Fruit fly (Drosophila melanogaster) whole organism, prepupa: ENCODE measurements around the gene CG13403.

Experiments
- CG10631 ChIP-seq: fragments of 200-800 bp; sonication (Bioruptor generic); optimal IDR thresholded peaks from 2 replicates; lab custom pipeline; 2016; ENCODE audit warnings: missing biosample characterization, missing genetic modification characterization
- CG10669 ChIP-seq: fragments of 200-800 bp; sonication (Bioruptor generic); optimal IDR thresholded peaks from 3 replicates; lab custom pipeline; 2018; ENCODE audit warnings: missing biosample characterization, mild to moderate bottlenecking, missing genetic modification characterization, moderate library complexity
- CG11294 ChIP-seq: fragments of 200-800 bp; sonication (Bioruptor generic); IDR thresholded peaks from 2 replicates; pipeline ENCODE4 v1.3.6; 2022; ENCODE audit warnings: missing biosample characterization, missing genetic modification characterization
- CG15336 ChIP-seq: fragments of 200-800 bp; sonication (Bioruptor generic); IDR thresholded peaks from 2 replicates; pipeline ENCODE4 v1.3.6; 2022; ENCODE audit warnings: missing biosample characterization, missing genetic modification characterization
- CG1621 ChIP-seq: fragments of 200-800 bp; sonication (Bioruptor generic); optimal IDR thresholded peaks from 3 replicates; lab custom pipeline; 2018; ENCODE audit warnings: missing biosample characterization, mild to moderate bottlenecking, missing genetic modification characterization
- CG32006 ChIP-seq: fragments of 200-800 bp; sonication (Bioruptor generic); optimal IDR thresholded peaks from 3 replicates; lab custom pipeline; 2017; ENCODE audit warnings: missing biosample characterization, mild to moderate bottlenecking, missing genetic modification characterization
- CG34406 ChIP-seq: fragments of 200-800 bp; sonication (Bioruptor generic); optimal IDR thresholded peaks from 3 replicates; lab custom pipeline; 2016; ENCODE audit warnings: missing biosample characterization, missing genetic modification characterization
- CG3919 ChIP-seq: fragments of 200-800 bp; sonication (Bioruptor generic); optimal IDR thresholded peaks from 3 replicates; lab custom pipeline; 2016; ENCODE audit warnings: missing biosample characterization, missing genetic modification characterization
- CG4318 ChIP-seq: fragments of 200-800 bp; sonication (Bioruptor generic); optimal IDR thresholded peaks from 3 replicates; lab custom pipeline; 2017; ENCODE audit warnings: missing biosample characterization, mild to moderate bottlenecking, missing genetic modification characterization
- CG6163 ChIP-seq: fragments of 200-800 bp; sonication (Bioruptor generic); IDR thresholded peaks from 3 replicates; pipeline ENCODE4 v1.3.6; 2022; ENCODE audit warnings: missing biosample characterization, missing genetic modification characterization
- CG6276 ChIP-seq: fragments of 200-800 bp; sonication (Bioruptor generic); optimal IDR thresholded peaks from 2 replicates; lab custom pipeline; 2017; ENCODE audit warnings: missing biosample characterization, mild to moderate bottlenecking, missing genetic modification characterization
- CG6808 ChIP-seq: fragments of 200-800 bp; sonication (Bioruptor generic); optimal IDR thresholded peaks from 3 replicates; lab custom pipeline; 2017; ENCODE audit warnings: missing biosample characterization, missing genetic modification characterization, mild to moderate bottlenecking, moderate library complexity, missing genetic modification reagents
- CG8119 ChIP-seq: fragments of 200-800 bp; sonication (Bioruptor generic); IDR thresholded peaks from 3 replicates; pipeline ENCODE4 v1.3.6; 2022; ENCODE audit warnings: missing biosample characterization, missing genetic modification characterization
- CG9139 ChIP-seq: fragments of 200-800 bp; sonication (Bioruptor generic); optimal IDR thresholded peaks from 3 replicates; lab custom pipeline; 2017; ENCODE audit warnings: missing biosample characterization, mild to moderate bottlenecking, missing genetic modification characterization
- Eip75B ChIP-seq: fragments of 200-800 bp; sonication (Bioruptor generic); optimal IDR thresholded peaks from 3 replicates; lab custom pipeline; 2016; ENCODE audit warnings: missing biosample characterization, missing genetic modification characterization
- Eip78C ChIP-seq: fragments of 200-800 bp; sonication (Bioruptor generic); peaks from one replicate; lab custom pipeline; 2016; ENCODE audit warnings: missing biosample characterization, missing genetic modification characterization
- Gug ChIP-seq: fragments of 200-800 bp; sonication (Bioruptor generic); IDR thresholded peaks from 2 replicates; pipeline ENCODE4 v1.3.6; 2022; ENCODE audit warnings: missing biosample characterization, missing genetic modification characterization
- Hr4 ChIP-seq: fragments of 200-800 bp; sonication (Bioruptor generic); optimal IDR thresholded peaks from 3 replicates; lab custom pipeline; 2016; ENCODE audit warnings: missing biosample characterization, missing genetic modification characterization
- Lpt ChIP-seq: fragments of 200-800 bp; sonication (Bioruptor generic); optimal IDR thresholded peaks from 3 replicates; lab custom pipeline; 2016; ENCODE audit warnings: missing biosample characterization, missing genetic modification characterization
- OdsH ChIP-seq: fragments of 200-800 bp; sonication (Bioruptor generic); optimal IDR thresholded peaks from 3 replicates; lab custom pipeline; 2016; ENCODE audit warnings: missing biosample characterization, missing genetic modification characterization
- Smox ChIP-seq: fragments of 200-800 bp; sonication (Bioruptor generic); optimal IDR thresholded peaks from 3 replicates; lab custom pipeline; 2016; ENCODE audit warnings: missing biosample characterization, missing genetic modification characterization
- Sox102F ChIP-seq: fragments of 200-800 bp; sonication (Bioruptor generic); optimal IDR thresholded peaks from 2 replicates; lab custom pipeline; 2016; ENCODE audit warnings: missing biosample characterization, mild to moderate bottlenecking, missing genetic modification characterization
- Sox14 ChIP-seq: fragments of 200-800 bp; sonication (Bioruptor generic); optimal IDR thresholded peaks from 3 replicates; lab custom pipeline; 2016; ENCODE audit warnings: missing biosample characterization, missing genetic modification characterization
- achi ChIP-seq: fragments of 200-800 bp; sonication (Bioruptor generic); optimal IDR thresholded peaks from 3 replicates; lab custom pipeline; 2016; ENCODE audit warnings: missing biosample characterization, missing genetic modification characterization
- acj6 ChIP-seq: fragments of 200-800 bp; sonication (Bioruptor generic); optimal IDR thresholded peaks from 3 replicates; lab custom pipeline; 2016; ENCODE audit warnings: missing biosample characterization, missing genetic modification characterization
- dac ChIP-seq: fragments of 200-800 bp; sonication (Bioruptor generic); optimal IDR thresholded peaks from 2 replicates; lab custom pipeline; 2017; ENCODE audit warnings: missing biosample characterization, mild to moderate bottlenecking, missing genetic modification characterization
- dsx ChIP-seq: fragments of 200-800 bp; optimal IDR thresholded peaks from 3 replicates; lab custom pipeline; 2019; ENCODE audit warnings: missing biosample characterization, mild to moderate bottlenecking, missing genetic modification characterization, moderate library complexity; ENCODE audit not compliant: poor library complexity, severe bottlenecking
- eg ChIP-seq: fragments of 200-800 bp; sonication (Bioruptor generic); IDR thresholded peaks from 3 replicates; pipeline ENCODE4 v1.3.6; 2022; ENCODE audit warnings: missing biosample characterization, missing genetic modification characterization
- fd59A ChIP-seq: fragments of 200-800 bp; sonication (Bioruptor generic); optimal IDR thresholded peaks from 2 replicates; lab custom pipeline; 2017; ENCODE audit warnings: missing biosample characterization, mild to moderate bottlenecking, missing genetic modification characterization, missing genetic modification reagents
- fkh ChIP-seq: fragments of 200-800 bp; sonication (Bioruptor generic); optimal IDR thresholded peaks from 3 replicates; lab custom pipeline; 2017; ENCODE audit warnings: missing biosample characterization, mild to moderate bottlenecking, missing genetic modification characterization, moderate library complexity
- net ChIP-seq: fragments of 200-800 bp; sonication (Bioruptor generic); optimal IDR thresholded peaks from 3 replicates; lab custom pipeline; 2016; ENCODE audit warnings: missing biosample characterization, missing genetic modification characterization
- pdm3 ChIP-seq: fragments of 200-800 bp; sonication (Bioruptor generic); optimal IDR thresholded peaks from 3 replicates; lab custom pipeline; 2016; ENCODE audit warnings: missing biosample characterization, missing genetic modification characterization
- salr ChIP-seq, 2 experiments: fragments of 200-800 bp; sonication (Bioruptor generic); optimal IDR thresholded peaks; 3 replicates each; lab custom pipeline; 2016 to 2018; ENCODE audit warnings: missing biosample characterization in 2 of 2, missing genetic modification characterization in 2 of 2, mild to moderate bottlenecking in 1 of 2
- ss ChIP-seq, 2 experiments: fragments of 200-800 bp; sonication (Bioruptor generic); optimal IDR thresholded peaks; 2 replicates in 1 of 2; 3 replicates in 1 of 2; lab custom pipeline; 2017 to 2018; ENCODE audit warnings: mild to moderate bottlenecking in 2 of 2, missing biosample characterization in 2 of 2, missing genetic modification characterization in 2 of 2, moderate library complexity in 1 of 2
- svp ChIP-seq: fragments of 200-800 bp; sonication (Bioruptor generic); peaks from one replicate; lab custom pipeline; 2016; ENCODE audit warnings: missing biosample characterization, missing genetic modification characterization

CG13403 gene

dm6 chrX:14214505-14215449 is 23.0 kb upstream of the CG13403 start (continued):
- TF ChIP-seq CG3919 (GFP tag; lab: Kevin White, UChicago) (peak; percentile 61), Smox (GFP tag; lab: Kevin White, UChicago) (no peak), net (GFP tag; lab: Kevin White, UChicago) (peak; percentile 16), Eip75B (GFP tag; lab: Kevin White, UChicago) (no peak), CG11294 (peak; percentile 85)

dm6 chrX:14213509-14214154 is 21.8 kb upstream of the CG13403 start:
- TF ChIP-seq dac (GFP tag; lab: Kevin White, UChicago), result peak; percentile 55
- peak; percentile 30 for TF ChIP-seq pdm3 (GFP tag; lab: Kevin White, UChicago)
- peak; percentile 18 for TF ChIP-seq fkh (GFP tag; lab: Kevin White, UChicago)
- no peak for TF ChIP-seq CG10669 (GFP tag; lab: Kevin White, UChicago)
- TF ChIP-seq achi (GFP tag; lab: Kevin White, UChicago), result peak; percentile 25
- TF ChIP-seq CG6276, result peak; percentile 51
- TF ChIP-seq CG10631 (GFP tag; lab: Kevin White, UChicago), result peak; percentile 12
- TF ChIP-seq acj6 (GFP tag; lab: Kevin White, UChicago), result peak; percentile 30
- peak; percentile 16 for TF ChIP-seq Eip75B (GFP tag; lab: Kevin White, UChicago)
- TF ChIP-seq CG8119 (GFP tag; lab: Robert Waterston, UW), result peak; percentile 54; the same call in 2 of the 3 replicates
- peak; percentile 77 for TF ChIP-seq CG32006 (GFP tag; lab: Kevin White, UChicago)
- TF ChIP-seq fd59A (GFP tag; lab: Kevin White, UChicago), result no peak
- peak in 1 of 2 experiments; percentile 30 for TF ChIP-seq salr (GFP tag; optimal IDR thresholded peaks at IDR 0.05; lab: Kevin White, UChicago)
- no peak for TF ChIP-seq CG9139
- no peak for TF ChIP-seq CG34406 (GFP tag; lab: Kevin White, UChicago)
- TF ChIP-seq Sox102F, result no peak
- peak; percentile 71 for TF ChIP-seq Hr4 (GFP tag; lab: Kevin White, UChicago)
- TF ChIP-seq net (GFP tag; lab: Kevin White, UChicago), result peak; percentile 5
- TF ChIP-seq Eip78C (GFP tag; lab: Kevin White, UChicago), result peak; percentile 77
- TF ChIP-seq Sox14, result peak; percentile 2
- peak; percentile 72 for TF ChIP-seq eg (GFP tag; lab: Robert Waterston, UW)
- no peak for TF ChIP-seq dsx (GFP tag; lab: Kevin White, UChicago)
- TF ChIP-seq OdsH (GFP tag; lab: Kevin White, UChicago), result peak; percentile 42
- peak; percentile 34 for TF ChIP-seq Lpt (GFP tag; lab: Kevin White, UChicago)
- peak; percentile 39 for TF ChIP-seq CG3919 (GFP tag; lab: Kevin White, UChicago)
- no peak for TF ChIP-seq Gug (GFP tag; lab: Robert Waterston, UW)
- TF ChIP-seq CG6808 (GFP tag; lab: Kevin White, UChicago), result peak; percentile 51
- TF ChIP-seq CG4318, result peak; percentile 59
- TF ChIP-seq CG15336 (GFP tag; lab: Robert Waterston, UW), result peak; percentile 66

dm6 chrX:14212147-14212792 is 20.5 kb upstream of the CG13403 start:
- peak; percentile 47 for TF ChIP-seq svp (GFP tag; lab: Kevin White, UChicago)
- peak; percentile 38 for TF ChIP-seq CG9139
- TF ChIP-seq CG6163 (GFP tag; lab: Robert Waterston, UW), result 0 out of 3 replicates have a peak, but pooled peaks have one; percentile 42
- TF ChIP-seq eg (GFP tag; lab: Robert Waterston, UW), result peak; percentile 18; the same call in 1 of the 3 replicates
- TF ChIP-seq ss (GFP tag; optimal IDR thresholded peaks at IDR 0.05; lab: Kevin White, UChicago), result peak; percentile 23 to 48
- TF ChIP-seq CG1621, result peak; percentile 61
- TF ChIP-seq CG6808 (GFP tag; lab: Kevin White, UChicago), result peak; percentile 1
- TF ChIP-seq dsx (GFP tag; lab: Kevin White, UChicago), result peak; percentile 12
- TF ChIP-seq Eip78C (GFP tag; lab: Kevin White, UChicago), result peak; percentile 4
- TF ChIP-seq Sox14, result no peak
- TF ChIP-seq Hr4 (GFP tag; lab: Kevin White, UChicago), result no peak
- no peak for TF ChIP-seq acj6 (GFP tag; lab: Kevin White, UChicago)
